Worm (Caenorhabditis elegans) whole organism, L2 larva: Measurements from ENCODE around the gene F20G2.1.

Experiments used
- aly-2 ChIP-seq: fragments of 150-350 bp; optimal IDR thresholded peaks from 2 replicates; lab custom pipeline; 2014; ENCODE audit warnings: missing biosample characterization, missing genetic modification characterization
- ama-1 ChIP-seq: fragments of 150-350 bp; optimal IDR thresholded peaks from 2 replicates; lab custom pipeline; 2018; ENCODE audit warnings: inconsistent platforms
- ceh-82 ChIP-seq: fragments of 150-350 bp; optimal IDR thresholded peaks from 2 replicates; lab custom pipeline; 2014; ENCODE audit warnings: missing biosample characterization, missing genetic modification characterization
- fos-1 ChIP-seq: fragments of 150-350 bp; optimal IDR thresholded peaks from 2 replicates; lab custom pipeline; 2014; ENCODE audit warnings: missing biosample characterization, missing genetic modification characterization

- TF ChIP-seq ceh-82 (no peak), fos-1 (tag; lab: Kevin White, UChicago) (no peak), ama-1 (no peak), aly-2 (tag; lab: Kevin White, UChicago) (no peak)
Measured at ce11 chrV:13762426-13763127, 9.2 kb upstream of the F20G2.1 start, which contains the start of gene F20G2.6.
